Fruit fly (Drosophila melanogaster) whole organism, pupa: ENCODE results near the gene SclA.

Experiments
- CG12605 ChIP-seq: fragments of 200-800 bp; sonication (Bioruptor generic); IDR thresholded peaks from 2 replicates; pipeline ENCODE4 v1.3.6; 2022; ENCODE audit warnings: missing biosample characterization, missing genetic modification characterization
- CG14655 ChIP-seq: fragments of 200-800 bp; sonication (Bioruptor generic); optimal IDR thresholded peaks from 3 replicates; lab custom pipeline; 2017; ENCODE audit warnings: mild to moderate bottlenecking, missing biosample characterization, missing genetic modification reagents, missing genetic modification characterization
- CG15710 ChIP-seq: fragments of 200-800 bp; sonication (Bioruptor generic); optimal IDR thresholded peaks from 2 replicates; lab custom pipeline; 2018; ENCODE audit warnings: missing biosample characterization, mild to moderate bottlenecking, missing genetic modification characterization, moderate library complexity
- D1 ChIP-seq: fragments of 200-800 bp; sonication (Bioruptor generic); optimal IDR thresholded peaks from 2 replicates; lab custom pipeline; 2018; ENCODE audit warnings: missing biosample characterization, mild to moderate bottlenecking, missing genetic modification characterization, moderate library complexity
- EcR ChIP-seq: fragments of 200-800 bp; sonication (Bioruptor generic); optimal IDR thresholded peaks from 3 replicates; lab custom pipeline; 2019; ENCODE audit warnings: missing biosample characterization, missing genetic modification characterization, mild to moderate bottlenecking, moderate library complexity, missing genetic modification reagents
- Snoo ChIP-seq: fragments of 200-800 bp; sonication (Bioruptor generic); optimal IDR thresholded peaks from 3 replicates; lab custom pipeline; 2017; ENCODE audit warnings: missing biosample characterization, mild to moderate bottlenecking, missing genetic modification characterization, inconsistent platforms

DNA sequence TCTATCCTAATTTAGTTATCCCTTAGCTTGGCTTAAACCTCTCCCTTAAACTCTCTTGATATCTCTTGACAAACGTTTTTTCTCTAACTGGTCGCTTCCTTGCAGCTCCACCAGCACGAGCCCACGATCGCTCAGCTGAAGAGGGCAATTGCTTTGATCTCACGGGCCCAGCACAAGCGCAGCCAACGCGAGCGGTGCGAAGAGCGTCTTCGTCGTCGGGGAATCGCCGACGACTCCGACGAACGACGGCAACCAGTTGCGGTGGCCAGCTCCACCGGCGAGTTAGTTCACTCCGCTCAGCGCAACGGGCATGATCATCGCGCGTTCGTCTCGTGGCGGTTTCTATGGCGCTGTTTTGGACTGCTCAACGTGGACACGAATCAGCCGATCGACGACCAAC is 43.2 kb downstream of the SclA start:
- TF ChIP-seq CG15710 (no peak), EcR (GFP tag; lab: Kevin White, UChicago) (no peak), CG14655 (GFP tag; lab: Kevin White, UChicago) (no peak), Snoo (tag; lab: Kevin White, UChicago) (no peak), D1 (tag; lab: Kevin White, UChicago) (no peak), CG12605 (GFP tag; lab: Robert Waterston, UW) (peak; percentile 54; the same call in 1 of the 2 replicates)
